Worm (Caenorhabditis elegans): ENCODE results near the gene ldb-1.

Gene ldb-1

DNA sequence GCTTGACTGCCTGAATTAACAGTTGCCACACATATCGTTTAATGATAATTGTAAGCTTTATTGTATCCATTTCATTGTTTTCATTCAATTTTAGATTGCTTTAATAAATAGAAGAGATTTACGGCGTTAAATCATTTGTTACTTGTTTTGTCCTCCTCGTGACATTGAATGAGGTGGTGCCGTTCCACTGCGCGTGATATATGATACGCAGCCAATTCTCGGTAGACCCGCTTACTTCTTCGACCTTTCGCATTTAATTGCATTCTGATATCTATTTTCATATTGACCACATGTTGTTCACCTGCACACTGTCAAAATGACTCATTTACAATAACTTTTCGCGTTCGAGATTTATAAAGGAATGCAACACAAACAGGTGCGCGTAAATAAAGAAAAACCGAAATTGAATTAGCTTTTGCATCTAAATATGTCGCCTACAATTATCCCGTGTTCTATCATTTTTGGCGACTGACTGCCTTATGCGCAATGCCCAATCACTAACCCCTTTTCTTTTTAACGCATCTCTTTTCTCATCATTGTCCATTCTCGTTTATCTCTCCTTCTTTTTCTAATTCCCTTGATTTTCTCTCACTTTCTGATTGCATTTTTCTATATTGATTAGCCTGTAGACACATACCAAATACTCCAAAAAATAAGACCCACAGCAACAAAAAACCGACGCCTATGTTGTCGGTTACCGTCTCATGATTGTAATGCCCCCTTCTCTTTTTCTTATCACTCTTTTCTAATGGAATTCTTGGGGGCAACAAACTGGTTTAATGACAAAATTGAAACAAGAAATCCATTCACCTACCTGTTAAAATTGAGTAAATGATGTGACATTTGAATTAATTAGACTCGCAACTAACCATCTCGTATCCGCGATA is 14.1 kb upstream of the ldb-1 start:
- TF ChIP-seq lin-39 (tag; optimal IDR thresholded peaks at IDR 0.05) (no peak), ceh-28 (tag; optimal IDR thresholded peaks at IDR 0.05) (peak; percentile 25), nhr-23 (tag; optimal IDR thresholded peaks at IDR 0.05) (peak; percentile 48), elt-3 (tag; optimal IDR thresholded peaks at IDR 0.05) (peak in 1 of 3 experiments; percentile 50), nhr-25 (tag; optimal IDR thresholded peaks at IDR 0.05) (peak; percentile 28), nhr-43 (tag; optimal IDR thresholded peaks at IDR 0.05; ENCODE audit: poor library complexity, severe bottlenecking) (peak; percentile 37)

DNA sequence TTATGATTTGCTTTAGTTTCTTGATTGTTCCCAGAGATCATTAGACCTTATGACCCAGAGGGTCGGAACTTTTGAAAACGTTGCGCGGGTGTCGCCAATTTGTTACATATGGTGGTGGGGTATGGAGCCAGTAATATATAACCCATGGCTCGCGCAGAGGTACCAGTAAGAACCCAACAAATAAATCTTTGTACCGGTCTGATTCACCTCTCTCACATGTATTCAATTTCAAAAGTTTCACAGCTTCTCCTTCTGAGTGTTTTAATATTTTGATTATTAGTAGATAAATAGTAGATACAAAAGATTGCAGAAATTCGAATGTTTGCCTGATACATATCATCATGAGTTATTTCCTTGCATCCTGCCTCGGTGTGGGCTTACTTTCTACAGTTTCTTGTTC is 12.6 kb upstream of the ldb-1 start, which contains the start of gene egl-15:
Gene egl-15, plus strand, starts transcription at position 301 of the 400 bp plus-strand sequence.
- no peak for TF ChIP-seq skn-1 (tag; optimal IDR thresholded peaks at IDR 0.05)
- no peak for TF ChIP-seq ceh-82 (tag; optimal IDR thresholded peaks at IDR 0.05)
- no peak for TF ChIP-seq mdl-1 (tag; optimal IDR thresholded peaks at IDR 0.05)
- TF ChIP-seq nhr-28 (tag; optimal IDR thresholded peaks at IDR 0.05), result no peak
- no peak for TF ChIP-seq nhr-25 (tag; optimal IDR thresholded peaks at IDR 0.05)
- TF ChIP-seq elt-1 (tag; optimal IDR thresholded peaks at IDR 0.05), result no peak
- TF ChIP-seq mml-1 (tag; optimal IDR thresholded peaks at IDR 0.05), result no peak
- no peak for TF ChIP-seq tbx-2 (tag; optimal IDR thresholded peaks at IDR 0.05)
- no peak for TF ChIP-seq lin-15B (tag; optimal IDR thresholded peaks at IDR 0.05)
- no peak for TF ChIP-seq hmg-11 (tag; optimal IDR thresholded peaks at IDR 0.05)
- no peak for TF ChIP-seq elt-3 (tag; optimal IDR thresholded peaks at IDR 0.05)
- no peak for TF ChIP-seq zag-1 (tag; optimal IDR thresholded peaks at IDR 0.05)
- TF ChIP-seq R02D3.7 (tag; optimal IDR thresholded peaks at IDR 0.05), result no peak
- TF ChIP-seq unc-39 (tag; optimal IDR thresholded peaks at IDR 0.05), result no peak
- TF ChIP-seq lin-39 (tag; optimal IDR thresholded peaks at IDR 0.05), result no peak
- no peak for TF ChIP-seq ceh-28 (tag; optimal IDR thresholded peaks at IDR 0.05)

DNA sequence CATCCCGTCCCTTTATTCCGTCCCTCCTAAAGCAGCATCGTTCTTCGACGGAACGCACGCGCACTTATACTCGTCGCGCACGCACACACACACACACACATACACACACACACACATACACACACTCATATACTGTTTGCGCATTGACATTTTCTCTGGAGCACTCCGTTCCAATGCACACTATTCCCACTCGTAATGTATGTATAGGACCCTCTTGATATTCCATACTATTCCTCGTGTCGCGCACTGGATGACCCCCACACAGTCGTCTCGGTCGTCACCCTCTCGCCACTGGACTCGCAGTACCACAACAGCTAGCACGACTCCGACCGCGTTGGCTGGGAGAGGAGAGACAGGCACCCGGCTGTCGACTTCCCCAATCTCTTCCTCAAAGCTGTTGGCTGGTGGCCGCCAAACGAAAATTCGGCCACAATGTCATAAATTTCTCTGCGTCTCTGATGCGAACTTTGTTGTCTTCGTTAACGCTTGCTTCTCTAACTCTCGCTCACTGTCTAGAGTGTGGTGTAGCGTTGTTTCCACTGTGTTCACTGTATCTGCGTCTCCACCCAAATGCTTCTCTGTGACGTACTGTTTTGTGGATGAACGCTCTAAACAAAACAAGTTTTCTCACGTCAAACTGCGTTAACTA is 2.5 kb downstream of the ldb-1 start:
- TF ChIP-seq nhr-28 (tag; optimal IDR thresholded peaks at IDR 0.05) (no peak), R02D3.7 (tag; optimal IDR thresholded peaks at IDR 0.05) (peak; percentile 50), tbx-2 (tag; optimal IDR thresholded peaks at IDR 0.05) (peak; percentile 90), nhr-12 (tag; optimal IDR thresholded peaks at IDR 0.05) (no peak), fos-1 (tag; optimal IDR thresholded peaks at IDR 0.05) (no peak), mdl-1 (tag; optimal IDR thresholded peaks at IDR 0.05) (peak; percentile 56), elt-3 (tag; optimal IDR thresholded peaks at IDR 0.05) (peak in 2 of 3 experiments; percentile 2 to 3), nfya-1 (tag; optimal IDR thresholded peaks at IDR 0.05; ENCODE audit: insufficient read depth) (peak; percentile 87), unc-39 (tag; optimal IDR thresholded peaks at IDR 0.05) (no peak), ama-1 (optimal IDR thresholded peaks at IDR 0.05) (peak; percentile 76), nhr-67 (tag; optimal IDR thresholded peaks at IDR 0.05) (peak; percentile 49), skn-1 (tag; optimal IDR thresholded peaks at IDR 0.05) (peak; percentile 51), fkh-10 (GFP tag; optimal IDR thresholded peaks at IDR 0.05) (peak; percentile 0), nhr-76 (tag; optimal IDR thresholded peaks at IDR 0.05) (peak; percentile 19), ztf-4 (tag; optimal IDR thresholded peaks at IDR 0.05) (peak; percentile 44), ceh-9 (tag; optimal IDR thresholded peaks at IDR 0.05) (no peak), nhr-23 (tag; optimal IDR thresholded peaks at IDR 0.05) (peak; percentile 85), nhr-43 (tag; optimal IDR thresholded peaks at IDR 0.05; ENCODE audit: poor library complexity, severe bottlenecking) (peak; percentile 88), fkh-2 (tag; optimal IDR thresholded peaks at IDR 0.05) (no peak), ceh-28 (tag; optimal IDR thresholded peaks at IDR 0.05) (peak; percentile 82), ceh-82 (tag; optimal IDR thresholded peaks at IDR 0.05) (peak; percentile 51), elt-1 (tag; optimal IDR thresholded peaks at IDR 0.05) (peak; percentile 47), nhr-11 (tag; optimal IDR thresholded peaks at IDR 0.05) (peak; percentile 67), eor-1 (tag; optimal IDR thresholded peaks at IDR 0.05) (no peak), sea-2 (GFP tag; optimal IDR thresholded peaks at IDR 0.05) (no peak), snpc-4 (tag; optimal IDR thresholded peaks at IDR 0.05) (peak; percentile 5), nhr-237 (tag; optimal IDR thresholded peaks at IDR 0.05) (peak; percentile 15), pha-4 (tag; optimal IDR thresholded peaks at IDR 0.05) (peak; percentile 77), lin-15B (tag; optimal IDR thresholded peaks at IDR 0.05) (peak; percentile 50), ztf-11 (tag; optimal IDR thresholded peaks at IDR 0.05) (no peak), ZK546.5 (tag; optimal IDR thresholded peaks at IDR 0.05) (no peak), zag-1 (tag; optimal IDR thresholded peaks at IDR 0.05) (peak; percentile 73), unc-62 (GFP tag; optimal IDR thresholded peaks at IDR 0.05) (peak; percentile 73), pqm-1 (tag; optimal IDR thresholded peaks at IDR 0.05) (no peak), mml-1 (tag; optimal IDR thresholded peaks at IDR 0.05) (no peak), elt-2 (tag; optimal IDR thresholded peaks at IDR 0.05) (peak; percentile 74), nhr-77 (tag; optimal IDR thresholded peaks at IDR 0.05) (no peak), egl-5 (tag; optimal IDR thresholded peaks at IDR 0.05) (peak; percentile 95), lsy-12 (tag; optimal IDR thresholded peaks at IDR 0.05) (peak; percentile 79), jun-1 (tag; optimal IDR thresholded peaks at IDR 0.05) (peak; percentile 89), hmg-11 (tag; optimal IDR thresholded peaks at IDR 0.05) (peak; percentile 99), daf-12 (tag; optimal IDR thresholded peaks at IDR 0.05) (no peak)
